Fruit fly (Drosophila melanogaster) whole organism, wandering third instar larva: ENCODE measurements around the gene CG31804.

Source experiments
- Abd-B ChIP-seq: fragments of >200 bp; optimal IDR thresholded peaks from 2 replicates; lab custom pipeline; 2017; ENCODE audit warnings: missing biosample characterization, missing genetic modification characterization
- CG32264 ChIP-seq: fragments of 200-800 bp; sonication (Bioruptor generic); optimal IDR thresholded peaks from 2 replicates; lab custom pipeline; 2016; ENCODE audit warnings: missing biosample characterization, missing genetic modification characterization
- CG9705 ChIP-seq: fragments of 200-800 bp; sonication (Bioruptor generic); optimal IDR thresholded peaks from 2 replicates; lab custom pipeline; 2018; ENCODE audit warnings: missing biosample characterization, mild to moderate bottlenecking, missing genetic modification characterization
- CrebA ChIP-seq: fragments of 200-800 bp; sonication (Bioruptor generic); optimal IDR thresholded peaks from 2 replicates; lab custom pipeline; 2016; ENCODE audit warnings: missing biosample characterization, mild to moderate bottlenecking, missing genetic modification characterization, borderline replicate concordance
- Dfd ChIP-seq: fragments of >200 bp; optimal IDR thresholded peaks from 2 replicates; lab custom pipeline; 2017; ENCODE audit warnings: missing biosample characterization, missing genetic modification characterization
- Dif ChIP-seq: fragments of 200-275, 200-300 bp; sonication (Bioruptor generic); optimal IDR thresholded peaks from 2 replicates; lab custom pipeline; 2018; ENCODE audit warnings: missing biosample characterization, missing genetic modification characterization; ENCODE audit not compliant: partially characterized antibody
- GATAd ChIP-seq: sonication (Bioruptor generic); optimal IDR thresholded peaks from 2 replicates; lab custom pipeline; 2016; ENCODE audit warnings: missing biosample characterization, missing genetic modification characterization
- HLH106 ChIP-seq: fragments of 200-800 bp; optimal IDR thresholded peaks from 3 replicates; lab custom pipeline; 2019; ENCODE audit warnings: missing biosample characterization, mild to moderate bottlenecking, missing genetic modification characterization, moderate library complexity
- Hnf4 ChIP-seq: fragments of 200-800 bp; sonication (Bioruptor generic); optimal IDR thresholded peaks from 2 replicates; lab custom pipeline; 2016; ENCODE audit warnings: missing biosample characterization, mild to moderate bottlenecking, missing genetic modification characterization
- Hr78 ChIP-seq: fragments of >200 bp; optimal IDR thresholded peaks from 2 replicates; lab custom pipeline; 2017; ENCODE audit warnings: missing biosample characterization, missing genetic modification characterization
- Hr83 ChIP-seq: fragments of 200-300 bp; sonication (Bioruptor generic); optimal IDR thresholded peaks from 2 replicates; lab custom pipeline; 2016; ENCODE audit warnings: missing biosample characterization, mild to moderate bottlenecking, missing genetic modification characterization, moderate library complexity; ENCODE audit not compliant: poor library complexity, severe bottlenecking
- Jra ChIP-seq: sonication (Bioruptor generic); optimal IDR thresholded peaks from 2 replicates; lab custom pipeline; 2016; ENCODE audit warnings: missing biosample characterization, missing genetic modification characterization
- Mio ChIP-seq: sonication (Bioruptor generic); optimal IDR thresholded peaks from 2 replicates; lab custom pipeline; 2016; ENCODE audit warnings: missing biosample characterization, missing genetic modification characterization
- Myc ChIP-seq: fragments of >200 bp; optimal IDR thresholded peaks from 2 replicates; lab custom pipeline; 2017
- N ChIP-seq: fragments of >200 bp; optimal IDR thresholded peaks from 2 replicates; lab custom pipeline; 2018; ENCODE audit warnings: missing biosample characterization, missing external identifiers, missing genetic modification characterization
- OdsH ChIP-seq: fragments of 200-800 bp; sonication (Bioruptor generic); optimal IDR thresholded peaks from 2 replicates; lab custom pipeline; 2016; ENCODE audit warnings: missing biosample characterization, mild to moderate bottlenecking, missing genetic modification characterization
- Rel ChIP-seq, 2 experiments: fragments of 200-800 bp; sonication (Bioruptor generic) in 1 of 2; optimal IDR thresholded peaks; 2 replicates in 1 of 2; 3 replicates in 1 of 2; lab custom pipeline; 2016 to 2019; ENCODE audit warnings: mild to moderate bottlenecking in 2 of 2, missing biosample characterization in 2 of 2, missing genetic modification characterization in 2 of 2, moderate library complexity in 1 of 2
- Sp1 ChIP-seq: fragments of 200-800 bp; sonication (Bioruptor generic); optimal IDR thresholded peaks from 3 replicates; lab custom pipeline; 2019; ENCODE audit warnings: missing biosample characterization, mild to moderate bottlenecking, missing genetic modification characterization, moderate library complexity
- Vsx2 ChIP-seq: fragments of 200-300, 225-300 bp; sonication (Bioruptor generic); optimal IDR thresholded peaks from 2 replicates; lab custom pipeline; 2018; ENCODE audit warnings: missing biosample characterization, missing genetic modification characterization; ENCODE audit not compliant: partially characterized antibody
- br ChIP-seq: fragments of 200-800 bp; sonication (Bioruptor generic); optimal IDR thresholded peaks from 2 replicates; lab custom pipeline; 2016; ENCODE audit warnings: missing biosample characterization, missing genetic modification characterization
- brk ChIP-seq: fragments of 200-800 bp; sonication (Bioruptor generic); optimal IDR thresholded peaks from 2 replicates; lab custom pipeline; 2016; ENCODE audit warnings: missing biosample characterization, mild to moderate bottlenecking, missing genetic modification characterization
- dl ChIP-seq, 2 experiments: fragments of 175-275, 200-275 bp in 1 of 2; fragments of 200-275 bp in 1 of 2; sonication (Bioruptor generic); optimal IDR thresholded peaks; lab custom pipeline; 2018; ENCODE audit warnings: mild to moderate bottlenecking in 2 of 2, missing biosample characterization in 2 of 2, missing genetic modification characterization in 2 of 2, moderate library complexity in 2 of 2; ENCODE audit not compliant: partially characterized antibody in 2 of 2, insufficient read depth in 1 of 2
- dmrt93B ChIP-seq: fragments of 200-800 bp; sonication (Bioruptor generic); optimal IDR thresholded peaks from 2 replicates; lab custom pipeline; 2018; ENCODE audit warnings: missing biosample characterization, mild to moderate bottlenecking, missing genetic modification characterization
- dsf ChIP-seq: sonication (Bioruptor generic); optimal IDR thresholded peaks from 2 replicates; lab custom pipeline; 2016; ENCODE audit warnings: missing biosample characterization, missing genetic modification characterization, borderline replicate concordance
- ey ChIP-seq: fragments of 200-800 bp; sonication (Bioruptor generic); optimal IDR thresholded peaks from 2 replicates; lab custom pipeline; 2016; ENCODE audit warnings: missing biosample characterization, missing genetic modification characterization
- foxo ChIP-seq, 2 experiments: fragments of 200-800 bp; sonication (Bioruptor generic); optimal IDR thresholded peaks; 2 replicates in 1 of 2; 3 replicates in 1 of 2; lab custom pipeline; 2016 to 2017; ENCODE audit warnings: missing biosample characterization in 2 of 2, missing genetic modification characterization in 2 of 2
- fru ChIP-seq: fragments of 200-800 bp; sonication (Bioruptor generic); optimal IDR thresholded peaks from 3 replicates; lab custom pipeline; 2016; ENCODE audit warnings: missing biosample characterization, mild to moderate bottlenecking, missing genetic modification characterization
- h ChIP-seq: fragments of 200-800 bp; sonication (Bioruptor generic); optimal IDR thresholded peaks from 3 replicates; lab custom pipeline; 2016; ENCODE audit warnings: missing biosample characterization, mild to moderate bottlenecking, missing genetic modification characterization
- jim ChIP-seq: fragments of 175-275, 200-325 bp; sonication (Bioruptor generic); optimal IDR thresholded peaks from 2 replicates; lab custom pipeline; 2016; ENCODE audit warnings: missing biosample characterization, mild to moderate bottlenecking, missing genetic modification characterization
- lola ChIP-seq: fragments of >200 bp; optimal IDR thresholded peaks from 2 replicates; lab custom pipeline; 2017; ENCODE audit warnings: missing biosample characterization, missing genetic modification characterization
- pan ChIP-seq: fragments of >200 bp; optimal IDR thresholded peaks from 2 replicates; lab custom pipeline; 2017
- psq ChIP-seq: fragments of 200-800 bp; sonication (Bioruptor generic); optimal IDR thresholded peaks from 3 replicates; lab custom pipeline; 2017; ENCODE audit warnings: missing biosample characterization, mild to moderate bottlenecking, missing genetic modification characterization, moderate library complexity
- rgr ChIP-seq: fragments of 200-800 bp; sonication (Bioruptor generic); optimal IDR thresholded peaks from 3 replicates; lab custom pipeline; 2016; ENCODE audit warnings: missing biosample characterization, mild to moderate bottlenecking, missing genetic modification characterization
- sage ChIP-seq: fragments of 200-800 bp; sonication (Bioruptor generic); optimal IDR thresholded peaks from 2 replicates; lab custom pipeline; 2016; ENCODE audit warnings: missing biosample characterization, mild to moderate bottlenecking, missing genetic modification characterization
- sv ChIP-seq: fragments of 200-800 bp; sonication (Bioruptor generic); optimal IDR thresholded peaks from 3 replicates; lab custom pipeline; 2016; ENCODE audit warnings: missing biosample characterization, missing genetic modification characterization
- tai ChIP-seq: sonication (Bioruptor generic); optimal IDR thresholded peaks from 2 replicates; lab custom pipeline; 2016; ENCODE audit warnings: missing biosample characterization, missing genetic modification characterization
- usp ChIP-seq: fragments of >200 bp; optimal IDR thresholded peaks from 2 replicates; lab custom pipeline; 2017; ENCODE audit warnings: missing biosample characterization, missing genetic modification characterization
- woc ChIP-seq: sonication (Bioruptor generic); optimal IDR thresholded peaks from 2 replicates; lab custom pipeline; 2016; ENCODE audit warnings: missing biosample characterization, mild to moderate bottlenecking, missing genetic modification characterization

Gene CG31804

dm6 chr2L:17383588-17384308, 20.5 kb downstream of the CG31804 start, which contains the start of gene Lrch:
Gene Lrch, minus strand, starts transcription at chr2L:17384115.
- peak; percentile 4 for TF ChIP-seq Sp1 (GFP tag; lab: Kevin White, UChicago)
- peak; percentile 67 for TF ChIP-seq Hr83 (GFP tag; lab: Kevin White, UChicago)
- TF ChIP-seq rgr (GFP tag; lab: Kevin White, UChicago), result peak; percentile 4
- peak; percentile 33 for TF ChIP-seq Hnf4 (GFP tag; lab: Kevin White, UChicago)
- TF ChIP-seq fru (GFP tag; lab: Kevin White, UChicago), result no peak
- no peak for TF ChIP-seq dsf (GFP tag; lab: Kevin White, UChicago)
- peak in 1 of 2 experiments; percentile 47 for TF ChIP-seq dl (GFP tag; optimal IDR thresholded peaks at IDR 0.05; lab: Kevin White, UChicago; ENCODE audit: insufficient read depth in 1 of 2, partially characterized antibody in 2 of 2)
- TF ChIP-seq CG9705 (GFP tag; lab: Kevin White, UChicago), result no peak
- no peak for TF ChIP-seq CrebA (GFP tag; lab: Kevin White, UChicago)
- TF ChIP-seq psq, result peak; percentile 77
- no peak for TF ChIP-seq ey
- TF ChIP-seq dmrt93B, result no peak
- peak; percentile 79 for TF ChIP-seq Dif (GFP tag; lab: Kevin White, UChicago)
- no peak for TF ChIP-seq sv (GFP tag; lab: Kevin White, UChicago)
- no peak for TF ChIP-seq h (GFP tag; lab: Kevin White, UChicago)
- TF ChIP-seq jim (GFP tag; lab: Kevin White, UChicago), result peak; percentile 46
- peak; percentile 4 for TF ChIP-seq HLH106 (tag; lab: Kevin White, UChicago)
- TF ChIP-seq OdsH (GFP tag; lab: Kevin White, UChicago), result no peak
- TF ChIP-seq lola, result no peak
- TF ChIP-seq sage (GFP tag; lab: Kevin White, UChicago), result no peak
- TF ChIP-seq Rel (GFP tag; optimal IDR thresholded peaks at IDR 0.05; lab: Kevin White, UChicago), result no peak
- TF ChIP-seq Rel (tag; optimal IDR thresholded peaks at IDR 0.05; lab: Kevin White, UChicago), result peak; percentile 3

- no peak for TF ChIP-seq ey
- TF ChIP-seq tai, result no peak
- peak in 1 of 2 experiments; percentile 31 for TF ChIP-seq foxo (GFP tag; optimal IDR thresholded peaks at IDR 0.05; lab: Kevin White, UChicago)
- no peak for TF ChIP-seq lola
- peak; percentile 7 for TF ChIP-seq GATAd
- no peak for TF ChIP-seq fru (GFP tag; lab: Kevin White, UChicago)
- TF ChIP-seq N (GFP tag; lab: Kevin White, UChicago), result no peak
- no peak for TF ChIP-seq dl (GFP tag; optimal IDR thresholded peaks at IDR 0.05; lab: Kevin White, UChicago; ENCODE audit: insufficient read depth in 1 of 2, partially characterized antibody in 2 of 2)
- no peak for TF ChIP-seq OdsH (GFP tag; lab: Kevin White, UChicago)
- peak; percentile 53 for TF ChIP-seq Hr83 (GFP tag; lab: Kevin White, UChicago)
- no peak for TF ChIP-seq dsf (GFP tag; lab: Kevin White, UChicago)
- TF ChIP-seq psq, result no peak
- no peak for TF ChIP-seq Jra (GFP tag; lab: Kevin White, UChicago)
- no peak for TF ChIP-seq Abd-B (GFP tag; lab: Kevin White, UChicago)
- peak; percentile 67 for TF ChIP-seq woc (GFP tag; lab: Kevin White, UChicago)
- TF ChIP-seq Mio (GFP tag; lab: Kevin White, UChicago), result no peak
- no peak for TF ChIP-seq brk (GFP tag; lab: Kevin White, UChicago)
- TF ChIP-seq Sp1 (GFP tag; lab: Kevin White, UChicago), result no peak
- peak; percentile 29 for TF ChIP-seq Dif (GFP tag; lab: Kevin White, UChicago)
- no peak for TF ChIP-seq sv (GFP tag; lab: Kevin White, UChicago)
- no peak for TF ChIP-seq pan (lab: Kevin White, UChicago)
- TF ChIP-seq CrebA (GFP tag; lab: Kevin White, UChicago), result no peak
- no peak for TF ChIP-seq dmrt93B
- TF ChIP-seq Hnf4 (GFP tag; lab: Kevin White, UChicago), result no peak
- TF ChIP-seq Rel (GFP tag; optimal IDR thresholded peaks at IDR 0.05; lab: Kevin White, UChicago), result no peak
- peak; percentile 7 for TF ChIP-seq Rel (tag; optimal IDR thresholded peaks at IDR 0.05; lab: Kevin White, UChicago)
- no peak for TF ChIP-seq sage (GFP tag; lab: Kevin White, UChicago)
- TF ChIP-seq h (GFP tag; lab: Kevin White, UChicago), result peak; percentile 13
- no peak for TF ChIP-seq br (GFP tag; lab: Kevin White, UChicago)
- no peak for TF ChIP-seq Hr78 (GFP tag; lab: Kevin White, UChicago)
- no peak for TF ChIP-seq CG9705 (GFP tag; lab: Kevin White, UChicago)
- TF ChIP-seq Vsx2 (GFP tag; lab: Kevin White, UChicago), result no peak
- no peak for TF ChIP-seq Myc (lab: Kevin White, UChicago)
- TF ChIP-seq CG32264 (GFP tag; lab: Kevin White, UChicago), result no peak
- no peak for TF ChIP-seq jim (GFP tag; lab: Kevin White, UChicago)
- TF ChIP-seq rgr (GFP tag; lab: Kevin White, UChicago), result peak; percentile 14
- no peak for TF ChIP-seq HLH106 (tag; lab: Kevin White, UChicago)
- no peak for TF ChIP-seq usp (GFP tag; lab: Kevin White, UChicago)
- no peak for TF ChIP-seq Dfd (GFP tag; lab: Kevin White, UChicago)
- TF ChIP-seq, all 38 proteins: peak for 8
These were observed 21.3 kb downstream of the CG31804 start, which contains the start of gene CLIP-190 for dm6 chr2L:17384331-17385220. Gene CLIP-190, plus strand, starts transcription at chr2L:17384700.
